Fruit fly (Drosophila melanogaster): ENCODE measurements around the gene osa.
A peak's percentile ranks its signal among the peaks of the same experiment; 100 is the strongest.

osa gene

dm6 chr3R:17701971-17702845, 15.9 kb downstream of the osa start:
- TF ChIP-seq CG8478 (optimal IDR thresholded peaks at IDR 0.05): no peak
- no peak for TF ChIP-seq CTCF (optimal IDR thresholded peaks at IDR 0.05)

DNA sequence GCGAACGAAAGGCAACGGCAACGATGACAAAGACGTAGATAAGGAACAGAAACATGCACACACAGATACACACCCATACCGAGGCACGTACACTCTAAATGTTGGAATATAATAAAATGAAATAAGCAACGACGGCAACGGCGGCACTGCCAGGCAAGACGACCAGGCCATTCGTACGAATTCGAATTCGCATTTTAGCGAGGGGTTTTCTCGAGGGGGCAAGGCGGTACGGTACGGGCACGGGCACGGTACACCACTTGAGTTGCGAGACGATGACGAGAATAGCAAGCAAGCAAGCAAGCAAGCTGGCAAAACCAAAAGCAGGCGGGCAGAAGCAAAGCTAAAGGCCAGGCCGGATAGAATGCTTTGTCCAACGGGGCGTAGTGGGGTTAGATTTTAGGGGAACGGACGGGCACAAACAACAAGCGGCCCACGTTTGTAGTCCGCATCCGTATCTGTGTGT, 17.0 kb downstream of the osa start:
- TF ChIP-seq CG8478 (optimal IDR thresholded peaks at IDR 0.05) (no peak), CTCF (optimal IDR thresholded peaks at IDR 0.05) (no peak)

DNA sequence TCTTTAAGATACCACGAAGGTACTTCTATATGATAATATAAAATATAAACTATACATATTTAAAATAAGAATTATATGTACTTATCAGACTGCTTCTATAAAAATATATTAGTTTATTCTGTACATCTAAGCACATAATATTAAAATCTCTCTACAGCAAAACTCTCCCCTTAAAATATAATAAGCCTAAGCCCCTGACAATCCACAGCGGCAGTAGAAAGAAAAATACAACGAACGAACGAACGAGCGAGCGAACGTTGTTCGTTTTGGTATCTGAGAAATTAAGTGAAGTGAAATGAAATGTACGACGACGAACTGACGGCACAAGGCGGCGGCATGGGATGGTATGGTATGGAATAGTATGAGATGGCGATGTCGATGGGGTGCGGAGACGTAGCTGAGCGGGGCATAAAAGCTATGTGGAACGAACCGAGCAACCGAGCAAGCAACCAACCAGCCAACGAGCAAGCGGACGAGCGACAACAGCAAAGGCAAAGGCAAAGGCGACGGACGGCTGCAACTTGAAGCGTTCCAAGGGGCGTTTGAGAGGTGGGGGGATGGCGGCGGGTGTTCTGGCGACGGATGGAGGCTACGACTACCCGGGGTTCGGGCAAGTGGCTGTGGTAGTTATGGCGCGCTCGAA, 17.5 kb downstream of the osa start:
- TF ChIP-seq CTCF (optimal IDR thresholded peaks at IDR 0.05): no peak
- no peak for TF ChIP-seq CG8478 (optimal IDR thresholded peaks at IDR 0.05)

- TF ChIP-seq CG8478 (optimal IDR thresholded peaks at IDR 0.05) (no peak), CTCF (optimal IDR thresholded peaks at IDR 0.05) (no peak)
These were observed 18.2 kb downstream of the osa start for dm6 chr3R:17699891-17700487.

dm6 chr3R:17686875-17687274, 31.3 kb downstream of the osa start, which contains the start of gene CG31249:
Gene CG31249 (minus strand): TSS chr3R:17687071.
- TF ChIP-seq CTCF (optimal IDR thresholded peaks at IDR 0.05) (no peak), CG8478 (optimal IDR thresholded peaks at IDR 0.05) (no peak)

dm6 chr3R:17684854-17685253, 33.3 kb downstream of the osa start, which contains the start of the genes CG31251 and CG31360:
Gene CG31251 (minus strand): TSS chr3R:17684915.
Gene CG31360 (plus strand): TSS chr3R:17685097.
- no peak for TF ChIP-seq CTCF (optimal IDR thresholded peaks at IDR 0.05)
- TF ChIP-seq CG8478 (optimal IDR thresholded peaks at IDR 0.05): no peak

dm6 chr3R:17682244-17682773, 35.8 kb downstream of the osa start, which contains the start of the genes alt and CG7655:
Gene alt (minus strand): TSS chr3R:17682515.
Gene CG7655 (plus strand): TSS chr3R:17682669.
- no peak for TF ChIP-seq CG8478 (optimal IDR thresholded peaks at IDR 0.05)
- TF ChIP-seq CTCF (optimal IDR thresholded peaks at IDR 0.05): peak; percentile 65 to 74

DNA sequence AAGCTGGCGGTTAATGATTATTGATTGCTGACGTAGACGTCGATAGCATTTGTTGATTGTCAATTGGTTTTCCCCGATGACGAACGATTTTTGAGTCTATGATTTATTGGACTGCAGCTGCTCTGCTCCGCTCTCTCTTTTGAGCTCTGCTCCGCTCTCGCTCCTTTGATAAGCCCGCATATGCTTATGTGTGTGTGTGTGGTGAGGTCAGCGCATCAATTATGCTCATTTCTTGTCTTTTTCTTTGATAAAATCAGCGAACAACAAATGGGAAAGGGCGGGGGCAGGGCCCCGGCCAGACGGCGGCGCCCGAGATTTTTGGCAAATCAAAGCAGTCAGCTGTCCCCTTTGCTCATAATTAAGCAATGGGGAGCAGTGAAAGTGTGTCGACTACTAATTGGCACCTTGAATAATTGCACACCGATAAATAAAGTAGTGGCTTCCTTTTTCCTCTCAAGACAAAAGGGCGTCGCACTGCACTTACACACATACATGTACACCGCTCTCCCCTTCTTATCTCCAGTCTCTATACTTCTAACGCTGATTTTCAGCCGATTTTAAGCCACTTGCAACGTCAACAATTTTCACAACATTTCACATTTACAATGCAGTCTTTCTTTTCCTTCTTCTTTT, 36.4 kb downstream of the osa start:
- TF ChIP-seq CG8478 (optimal IDR thresholded peaks at IDR 0.05) (no peak), CTCF (optimal IDR thresholded peaks at IDR 0.05) (no peak)

DNA sequence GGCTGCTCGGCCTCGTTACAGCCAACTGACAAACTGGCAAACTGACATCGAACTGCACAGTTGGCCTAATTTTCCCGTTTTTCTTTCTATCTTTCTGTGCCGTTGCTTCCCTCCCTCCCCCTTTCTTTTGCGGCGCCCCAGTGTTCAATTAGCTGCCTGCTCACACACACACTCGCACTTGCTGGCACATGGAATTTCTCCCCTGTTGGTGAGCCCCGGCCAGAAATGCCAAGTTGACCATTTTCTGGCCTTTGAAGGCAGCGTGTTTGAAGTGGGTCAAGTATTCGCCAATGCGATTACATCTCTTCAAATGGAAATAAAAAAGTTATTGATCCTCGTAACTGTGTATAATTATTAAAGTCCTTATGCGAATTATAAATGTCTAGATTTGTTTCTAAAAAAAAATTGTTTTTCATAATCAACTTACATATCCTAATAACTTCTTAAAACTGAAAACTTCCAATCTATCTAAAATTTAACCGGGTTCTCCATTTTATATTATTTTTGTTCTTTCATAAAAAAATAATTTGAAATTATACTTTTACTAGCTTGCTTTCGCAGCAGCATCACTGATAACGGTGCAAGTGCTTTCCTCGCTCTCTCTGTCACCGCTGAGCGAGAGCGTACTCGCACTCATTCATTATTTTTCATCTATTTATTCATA, 37.4 kb downstream of the osa start:
- no peak for TF ChIP-seq CG8478 (optimal IDR thresholded peaks at IDR 0.05)
- no peak for TF ChIP-seq CTCF (optimal IDR thresholded peaks at IDR 0.05)

DNA sequence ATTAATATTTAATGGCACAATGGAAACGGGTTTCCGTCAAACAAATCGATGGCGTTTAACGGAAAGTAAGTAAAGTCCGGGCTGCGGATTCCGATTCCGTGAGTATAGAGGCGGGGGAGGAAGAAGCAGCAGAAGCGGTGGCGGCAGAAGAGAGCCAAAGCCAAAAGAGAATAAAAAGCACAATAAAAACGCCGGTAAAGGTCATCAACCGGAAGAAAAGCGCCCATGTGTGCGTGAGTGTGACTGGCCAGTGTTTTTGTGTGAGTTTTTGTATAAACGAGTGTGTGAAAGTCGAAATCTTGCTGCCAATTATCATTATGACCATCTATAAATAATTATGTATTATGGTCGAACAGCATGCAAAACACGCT, 37.9 kb downstream of the osa start:
- TF ChIP-seq CG8478 (optimal IDR thresholded peaks at IDR 0.05): no peak
- no peak for TF ChIP-seq CTCF (optimal IDR thresholded peaks at IDR 0.05)

dm6 chr3R:17679368-17679997, 38.7 kb downstream of the osa start:
- TF ChIP-seq CG8478 (optimal IDR thresholded peaks at IDR 0.05): no peak
- TF ChIP-seq CTCF (optimal IDR thresholded peaks at IDR 0.05): no peak

- no peak for TF ChIP-seq CG8478 (optimal IDR thresholded peaks at IDR 0.05)
- TF ChIP-seq CTCF (optimal IDR thresholded peaks at IDR 0.05): no peak
These were observed 39.8 kb downstream of the osa start for dm6 chr3R:17678138-17678873.

DNA sequence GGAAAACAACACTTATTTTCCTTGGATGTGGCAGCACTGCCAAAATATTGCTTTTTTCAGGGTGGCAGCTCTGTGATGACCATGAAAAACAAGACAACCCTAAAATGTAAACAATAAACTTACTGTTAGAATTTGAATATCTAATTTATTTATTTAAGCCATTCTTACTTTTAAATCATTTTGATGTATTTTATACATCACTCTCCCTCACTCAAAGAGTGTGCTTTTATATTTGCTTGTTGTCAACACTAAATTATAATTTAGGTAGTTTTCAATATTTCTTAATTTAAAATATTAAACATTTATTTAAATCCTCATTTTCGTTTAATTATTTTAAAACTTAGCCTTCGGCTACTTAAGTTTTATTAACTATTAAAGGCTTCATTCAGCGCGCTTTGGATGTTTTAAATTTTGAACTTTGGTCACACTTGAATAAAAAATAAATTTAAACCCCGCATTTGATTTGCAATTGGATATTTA, 47.3 kb downstream of the osa start, which contains the start of the genes CG7523 and Mps1:
Gene CG7523, minus strand, starts transcription at position 39 of the 480 bp plus-strand sequence.
Gene Mps1, plus strand, starts transcription at position 415 of the 480 bp plus-strand sequence.
- TF ChIP-seq CG8478 (optimal IDR thresholded peaks at IDR 0.05) (no peak), CTCF (optimal IDR thresholded peaks at IDR 0.05) (peak in 1 of 2 experiments; percentile 26)
